Fruit fly (Drosophila melanogaster): ENCODE measurements around the gene BG642312.

BG642312 gene

DNA sequence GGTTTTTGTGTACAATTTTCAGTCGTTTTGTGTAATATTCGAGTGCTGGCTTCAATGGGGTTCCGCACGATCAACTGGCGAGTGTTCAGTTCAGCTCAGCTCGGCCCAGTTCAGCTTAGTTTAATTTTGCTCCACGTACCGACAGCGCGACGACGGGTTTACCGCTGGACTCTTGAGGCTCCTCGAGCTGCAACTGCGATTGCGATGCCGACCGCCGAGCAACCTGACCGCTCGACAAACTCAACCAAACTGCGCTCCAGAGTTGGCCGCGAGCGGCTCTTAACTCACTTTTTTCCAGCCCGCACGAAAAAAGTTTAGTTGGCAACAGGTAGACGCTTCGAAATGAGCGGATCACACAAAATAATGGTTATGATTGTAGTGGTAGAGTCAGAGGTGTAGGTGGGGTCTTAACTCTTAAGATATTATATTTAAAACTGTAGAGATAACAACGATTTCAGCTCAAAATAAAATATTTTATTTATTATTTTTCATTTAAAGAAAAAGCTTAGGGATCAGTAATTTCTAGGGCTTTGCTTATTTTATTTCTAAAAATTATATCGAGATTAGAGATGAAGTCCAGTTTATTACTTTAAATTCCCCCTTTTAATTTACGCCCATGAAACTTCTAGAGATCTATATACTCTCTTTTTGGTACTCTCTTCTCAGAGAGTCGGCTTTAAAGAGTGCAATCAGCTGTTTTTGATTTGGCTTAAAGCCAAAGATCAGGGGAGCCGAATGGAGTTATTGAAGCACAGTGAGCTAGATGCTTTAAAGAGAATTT is 23.4 kb upstream of the BG642312 start, which contains the start of gene Best2 (continued):
- TF ChIP-seq CG18476 (GFP tag; optimal IDR thresholded peaks at IDR 0.05) (peak; percentile 76), caup (GFP tag; optimal IDR thresholded peaks at IDR 0.05; ENCODE audit: severe bottlenecking) (peak; percentile 79), z (GFP tag; IDR thresholded peaks at IDR 0.05) (no peak; the same call in 2 of the 3 replicates), pb (GFP tag; optimal IDR thresholded peaks at IDR 0.05) (peak; percentile 0), Lhr (GFP tag; optimal IDR thresholded peaks at IDR 0.05) (peak; percentile 23), CG2678 (tag; optimal IDR thresholded peaks at IDR 0.05) (peak; percentile 94), CG2199 (GFP tag; IDR thresholded peaks at IDR 0.05) (no peak), Camta (GFP tag; optimal IDR thresholded peaks at IDR 0.05) (peak; percentile 63), bcd (GFP tag; optimal IDR thresholded peaks at IDR 0.05) (peak; percentile 87), Opbp (GFP tag; IDR thresholded peaks at IDR 0.05; ENCODE audit: partially characterized antibody) (0 out of 3 replicates have a peak, but pooled peaks have one; percentile 36), Fer3 (tag; optimal IDR thresholded peaks at IDR 0.05) (peak; percentile 83), Bteb2 (GFP tag; optimal IDR thresholded peaks at IDR 0.05) (peak; percentile 78), Hr51 (GFP tag; optimal IDR thresholded peaks at IDR 0.05) (peak; percentile 75 to 90), Doc3 (GFP tag; IDR thresholded peaks at IDR 0.05; ENCODE audit: partially characterized antibody) (no peak), Hsf (GFP tag; optimal IDR thresholded peaks at IDR 0.05) (peak; percentile 82), row (GFP tag; IDR thresholded peaks at IDR 0.05) (peak; percentile 95), her (GFP tag; optimal IDR thresholded peaks at IDR 0.05) (peak; percentile 29), CG43689 (GFP tag; IDR thresholded peaks at IDR 0.05) (peak; percentile 81), CG10979 (tag; optimal IDR thresholded peaks at IDR 0.05) (peak; percentile 87), Dll (GFP tag; IDR thresholded peaks at IDR 0.05; ENCODE audit: partially characterized antibody) (no peak), Nf-YB (GFP tag; optimal IDR thresholded peaks at IDR 0.05) (peak; percentile 69), H2.0 (GFP tag; IDR thresholded peaks at IDR 0.05) (peak; percentile 91), pita (GFP tag; optimal IDR thresholded peaks at IDR 0.05) (no peak), al (GFP tag; IDR thresholded peaks at IDR 0.05) (peak; percentile 95), tx (GFP tag; optimal IDR thresholded peaks at IDR 0.05) (peak; percentile 66), Eip74EF (GFP tag; optimal IDR thresholded peaks at IDR 0.05) (peak in 1 of 2 experiments; percentile 81), CG7987 (GFP tag; optimal IDR thresholded peaks at IDR 0.05) (no peak), CG10274 (GFP tag; optimal IDR thresholded peaks at IDR 0.05) (peak; percentile 46), B-H2 (GFP tag; optimal IDR thresholded peaks at IDR 0.05) (peak; percentile 76), sob (GFP tag; IDR thresholded peaks at IDR 0.05) (peak; percentile 93), CG10543 (GFP tag; optimal IDR thresholded peaks at IDR 0.05) (peak; percentile 90), br (optimal IDR thresholded peaks at IDR 0.05) (no peak), tio (GFP tag; optimal IDR thresholded peaks at IDR 0.05) (peak; percentile 71), C15 (GFP tag; IDR thresholded peaks at IDR 0.05) (peak; percentile 84), CG33213 (GFP tag; optimal IDR thresholded peaks at IDR 0.05) (peak; percentile 63), ap (GFP tag; IDR thresholded peaks at IDR 0.05) (peak; percentile 87), sens (GFP tag) (peak; percentile 96), Sry-β (GFP tag; optimal IDR thresholded peaks at IDR 0.05) (no peak), twi (tag; optimal IDR thresholded peaks at IDR 0.05) (peak; percentile 79), CG9797 (GFP tag; optimal IDR thresholded peaks at IDR 0.05) (no peak), CG9817 (tag; optimal IDR thresholded peaks at IDR 0.05) (peak; percentile 85), CG9932 (GFP tag; IDR thresholded peaks at IDR 0.05) (peak; percentile 97), fru (optimal IDR thresholded peaks at IDR 0.05) (no peak), crol (GFP tag; IDR thresholded peaks at IDR 0.05) (no peak), CG32532 (GFP tag; IDR thresholded peaks at IDR 0.05) (peak; percentile 94), CG12659 (GFP tag; optimal IDR thresholded peaks at IDR 0.05) (peak; percentile 89), ind (GFP tag; optimal IDR thresholded peaks at IDR 0.05) (peak; percentile 85), Asciz (GFP tag; optimal IDR thresholded peaks at IDR 0.05) (peak; percentile 77), CG4328 (GFP tag; optimal IDR thresholded peaks at IDR 0.05) (peak; percentile 85)
